Fruit fly (Drosophila melanogaster): Measurements from ENCODE around the gene Pdss2.

The Pdss2 gene

dm6 chr3L:21053763-21054162 is 26.0 kb downstream of the Pdss2 start (continued):
- TF ChIP-seq yki (optimal IDR thresholded peaks at IDR 0.05) (no peak), CG16815 (GFP tag; optimal IDR thresholded peaks at IDR 0.05) (peak; percentile 17), ttk (GFP tag; IDR thresholded peaks at IDR 0.05) (peak; percentile 88), Ets65A (GFP tag) (peak; percentile 64), CG12769 (tag; optimal IDR thresholded peaks at IDR 0.05) (peak; percentile 56), CG17829 (tag; optimal IDR thresholded peaks at IDR 0.05) (peak; percentile 74), kah (GFP tag; optimal IDR thresholded peaks at IDR 0.05) (peak; percentile 54), CG8281 (tag; optimal IDR thresholded peaks at IDR 0.05) (peak; percentile 46), CG30403 (GFP tag; optimal IDR thresholded peaks at IDR 0.05) (peak; percentile 79), Jarid2 (GFP tag; optimal IDR thresholded peaks at IDR 0.05) (peak; percentile 10), CG15269 (tag; optimal IDR thresholded peaks at IDR 0.05) (peak; percentile 73), CG2889 (GFP tag; IDR thresholded peaks at IDR 0.05) (no peak), vfl (GFP tag; optimal IDR thresholded peaks at IDR 0.05) (no peak), zf30C (GFP tag; optimal IDR thresholded peaks at IDR 0.05) (peak; percentile 51), CG32767 (GFP tag; IDR thresholded peaks at IDR 0.05) (no peak), exex (tag; optimal IDR thresholded peaks at IDR 0.05) (peak; percentile 3), Vsx1 (GFP tag; optimal IDR thresholded peaks at IDR 0.05) (peak; percentile 77), CG10565 (GFP tag; optimal IDR thresholded peaks at IDR 0.05) (no peak), CG7786 (GFP tag; optimal IDR thresholded peaks at IDR 0.05) (peak; percentile 41), tna (GFP tag; IDR thresholded peaks at IDR 0.05; ENCODE audit: partially characterized antibody) (no peak), her (GFP tag; optimal IDR thresholded peaks at IDR 0.05) (no peak), lmd (GFP tag; IDR thresholded peaks at IDR 0.05) (peak; percentile 69), CG5245 (GFP tag; optimal IDR thresholded peaks at IDR 0.05) (peak; percentile 68), sens-2 (GFP tag; IDR thresholded peaks at IDR 0.05) (peak; percentile 68), ATbp (GFP tag; optimal IDR thresholded peaks at IDR 0.05) (peak; percentile 79), CG6854 (GFP tag; optimal IDR thresholded peaks at IDR 0.05) (peak; percentile 22), az2 (GFP tag; optimal IDR thresholded peaks at IDR 0.05) (peak; percentile 74), CG33213 (GFP tag; optimal IDR thresholded peaks at IDR 0.05) (peak; percentile 44), CG2712 (tag; optimal IDR thresholded peaks at IDR 0.05) (peak; percentile 84), Nf-YB (GFP tag; optimal IDR thresholded peaks at IDR 0.05) (peak; percentile 41), Dad (GFP tag; optimal IDR thresholded peaks at IDR 0.05) (peak; percentile 24), CG11398 (GFP tag; optimal IDR thresholded peaks at IDR 0.05) (peak; percentile 18), Rfx (GFP tag; IDR thresholded peaks at IDR 0.05) (peak; percentile 69), CG3281 (GFP tag; optimal IDR thresholded peaks at IDR 0.05) (peak; percentile 51), wek (GFP tag; optimal IDR thresholded peaks at IDR 0.05) (no peak), Hsf (GFP tag; optimal IDR thresholded peaks at IDR 0.05) (peak; percentile 76), CG1024 (GFP tag; IDR thresholded peaks at IDR 0.05) (peak; percentile 54; the same call in 1 of the 2 replicates), trem (tag; optimal IDR thresholded peaks at IDR 0.05) (peak; percentile 26), pb (GFP tag; optimal IDR thresholded peaks at IDR 0.05) (peak; percentile 0), chm (GFP tag; IDR thresholded peaks at IDR 0.05) (peak; percentile 55), CG3407 (GFP tag; optimal IDR thresholded peaks at IDR 0.05) (peak; percentile 67), ase (GFP tag; IDR thresholded peaks at IDR 0.05) (peak; percentile 70), CG6683 (GFP tag; optimal IDR thresholded peaks at IDR 0.05) (peak; percentile 25), Scr (GFP tag; IDR thresholded peaks at IDR 0.05; ENCODE audit: partially characterized antibody) (no peak), ac (GFP tag; optimal IDR thresholded peaks at IDR 0.05) (no peak), CG17328 (GFP tag; IDR thresholded peaks at IDR 0.05) (peak; percentile 78), nerfin-2 (GFP tag; IDR thresholded peaks at IDR 0.05; ENCODE audit: partially characterized antibody) (no peak), CG7987 (GFP tag; optimal IDR thresholded peaks at IDR 0.05) (no peak), maf-S (GFP tag; optimal IDR thresholded peaks at IDR 0.05) (no peak), CG1647 (GFP tag; optimal IDR thresholded peaks at IDR 0.05) (peak; percentile 50), Awh (GFP tag; IDR thresholded peaks at IDR 0.05) (peak; percentile 89), dati (GFP tag; IDR thresholded peaks at IDR 0.05) (no peak)
